Fruit fly (Drosophila melanogaster): ENCODE results near the gene Arf1.

Gene Arf1

DNA sequence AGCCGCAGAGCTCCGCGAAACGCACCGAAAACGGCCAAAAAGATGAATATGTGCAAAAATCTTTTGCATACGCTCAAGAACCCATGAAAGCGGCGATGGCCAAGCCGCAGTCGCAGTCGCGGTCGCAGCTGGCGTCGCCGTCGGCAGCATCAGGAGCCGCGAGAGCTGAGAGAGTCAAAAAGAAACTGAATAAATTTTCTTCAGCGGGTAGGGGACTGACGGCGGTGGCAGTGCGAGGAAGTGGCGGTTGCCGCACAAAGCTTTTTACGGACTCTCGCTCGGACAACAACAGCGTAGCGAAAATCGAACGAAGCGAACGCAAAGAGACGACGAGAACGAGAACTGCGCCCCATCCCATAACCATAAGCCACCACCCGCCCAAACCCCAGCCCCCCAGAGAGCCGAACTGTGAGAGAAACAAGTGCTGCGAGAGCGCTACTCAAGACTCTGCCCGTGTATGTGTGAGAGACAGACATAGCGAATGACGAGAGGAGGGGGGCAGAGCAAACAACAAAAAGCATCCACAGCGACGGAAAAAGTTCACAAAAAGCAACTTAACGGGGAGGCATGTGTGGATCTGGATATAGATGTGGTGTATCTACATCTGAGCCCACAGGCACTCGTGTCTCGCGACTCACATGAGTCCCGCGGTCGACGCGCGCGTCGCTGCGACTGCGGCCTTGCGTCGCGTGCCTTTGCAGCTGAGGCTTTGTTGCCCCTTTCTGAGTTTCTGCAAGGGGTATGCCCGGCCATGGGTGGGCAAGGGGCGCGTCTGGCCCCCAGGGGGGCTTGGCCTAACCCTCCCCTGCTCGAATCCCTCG lies 36.7 kb downstream of the Arf1 start, which contains the start of gene jim (continued):
- TF ChIP-seq prd (optimal IDR thresholded peaks at IDR 0.05) (no peak), prd (GFP tag; IDR thresholded peaks at IDR 0.05) (no peak), crc (GFP tag; optimal IDR thresholded peaks at IDR 0.05) (no peak), TFAM (GFP tag; optimal IDR thresholded peaks at IDR 0.05) (no peak), row (GFP tag; IDR thresholded peaks at IDR 0.05) (no peak), H15 (GFP tag; IDR thresholded peaks at IDR 0.05) (no peak), mirr (GFP tag; optimal IDR thresholded peaks at IDR 0.05) (peak; percentile 49), Sox102F (GFP tag; optimal IDR thresholded peaks at IDR 0.05) (no peak), CG9932 (GFP tag; IDR thresholded peaks at IDR 0.05) (peak; percentile 5; the same call in 1 of the 2 replicates), ash1 (GFP tag; optimal IDR thresholded peaks at IDR 0.05) (peak; percentile 51), Fer1 (GFP tag; optimal IDR thresholded peaks at IDR 0.05) (peak; percentile 68), CG10654 (GFP tag; optimal IDR thresholded peaks at IDR 0.05) (no peak), nerfin-1 (tag; optimal IDR thresholded peaks at IDR 0.05) (peak; percentile 36), Rfx (GFP tag; IDR thresholded peaks at IDR 0.05) (peak; percentile 24), ftz-f1 (GFP tag; optimal IDR thresholded peaks at IDR 0.05) (peak; percentile 18), sug (tag; optimal IDR thresholded peaks at IDR 0.05) (peak; percentile 78), CG5953 (GFP tag; IDR thresholded peaks at IDR 0.05) (0 out of 2 replicates have a peak, but pooled peaks have one; percentile 21), CG13894 (tag; optimal IDR thresholded peaks at IDR 0.05) (peak; percentile 79), abd-A (tag; optimal IDR thresholded peaks at IDR 0.05) (peak; percentile 83), pan (optimal IDR thresholded peaks at IDR 0.05) (no peak), pan (GFP tag; optimal IDR thresholded peaks at IDR 0.05 in 1 of 2, IDR thresholded peaks at IDR 0.05 in 1 of 2) (no peak), CG3281 (GFP tag; optimal IDR thresholded peaks at IDR 0.05) (no peak), CG9876 (GFP tag; optimal IDR thresholded peaks at IDR 0.05) (no peak), tup (GFP tag; optimal IDR thresholded peaks at IDR 0.05) (no peak), scrt (GFP tag; optimal IDR thresholded peaks at IDR 0.05) (peak; percentile 3), Hmr (GFP tag; optimal IDR thresholded peaks at IDR 0.05) (peak; percentile 60), chn (GFP tag; optimal IDR thresholded peaks at IDR 0.05) (no peak), CG4282 (GFP tag; optimal IDR thresholded peaks at IDR 0.05) (no peak), amos (GFP tag; IDR thresholded peaks at IDR 0.05; ENCODE audit: partially characterized antibody) (peak; percentile 27; the same call in 1 of the 2 replicates), sd (tag; optimal IDR thresholded peaks at IDR 0.05) (no peak), Aef1 (GFP tag; IDR thresholded peaks at IDR 0.05) (peak; percentile 52; the same call in 1 of the 3 replicates), Drgx (GFP tag; IDR thresholded peaks at IDR 0.05) (peak; percentile 62), ab (GFP tag; optimal IDR thresholded peaks at IDR 0.05) (no peak), CG34376 (GFP tag; optimal IDR thresholded peaks at IDR 0.05) (peak; percentile 13), CG3407 (GFP tag; optimal IDR thresholded peaks at IDR 0.05) (peak; percentile 49), Antp (GFP tag; optimal IDR thresholded peaks at IDR 0.05) (no peak), CG2129 (GFP tag; IDR thresholded peaks at IDR 0.05; ENCODE audit: partially characterized antibody) (no peak), CG12299 (tag; optimal IDR thresholded peaks at IDR 0.05) (peak; percentile 12), crol (GFP tag; IDR thresholded peaks at IDR 0.05) (peak; percentile 97), Meics (GFP tag; optimal IDR thresholded peaks at IDR 0.05) (peak; percentile 4), chinmo (GFP tag; IDR thresholded peaks at IDR 0.05; ENCODE audit: partially characterized antibody) (peak; percentile 94; the same call in 3 of the 4 replicates), CG11247 (GFP tag; IDR thresholded peaks at IDR 0.05) (no peak; the same call in 1 of the 2 replicates), Side (GFP tag; optimal IDR thresholded peaks at IDR 0.05) (no peak), sna (GFP tag; IDR thresholded peaks at IDR 0.05; ENCODE audit: partially characterized antibody) (peak; percentile 65), lbe (GFP tag; optimal IDR thresholded peaks at IDR 0.05) (peak; percentile 43), CG14014 (GFP tag; IDR thresholded peaks at IDR 0.05) (no peak), crp (GFP tag; optimal IDR thresholded peaks at IDR 0.05) (no peak), pb (GFP tag; optimal IDR thresholded peaks at IDR 0.05) (no peak), CG17328 (GFP tag; IDR thresholded peaks at IDR 0.05) (no peak), yki (optimal IDR thresholded peaks at IDR 0.05) (peak; percentile 42)

Data from whole organism, embryonic.